Worm (Caenorhabditis elegans) whole organism, mixed stage, embryonic: ENCODE measurements around the gene mrpl-39.

Experiments
- blmp-1 ChIP-seq: fragments of 150-350 bp; optimal IDR thresholded peaks from 2 replicates; lab custom pipeline; 2014; ENCODE audit warnings: missing biosample characterization, missing genetic modification characterization
- mep-1 ChIP-seq: fragments of 150-350 bp; optimal IDR thresholded peaks from 2 replicates; lab custom pipeline; 2017; ENCODE audit warnings: missing biosample characterization, missing genetic modification reagents, missing genetic modification characterization, inconsistent platforms

- TF ChIP-seq blmp-1 (tag; lab: Kevin White, UChicago), result no peak
- TF ChIP-seq mep-1, result no peak
These were observed 23.5 kb upstream of the mrpl-39 start, which contains the start of gene F36H9.10 for ce11 chrV:1797900-1798299.
